Worm (Caenorhabditis elegans) whole organism, mixed stage, embryonic: ENCODE results near the gene aqp-10.

Source experiments
- M03D4.4 ChIP-seq: sonication (generic microtip); optimal IDR thresholded peaks from 2 replicates; lab custom pipeline; 2017; ENCODE audit warnings: mild to moderate bottlenecking, missing genetic modification characterization, missing compliant biosample characterization
- elt-3 ChIP-seq: fragments of 150-350 bp; optimal IDR thresholded peaks from 2 replicates; lab custom pipeline; 2014; ENCODE audit warnings: missing biosample characterization, missing genetic modification characterization
- lin-32 ChIP-seq: fragments of 200-800 bp; sonication (Bioruptor generic); optimal IDR thresholded peaks from 2 replicates; lab custom pipeline; 2018; ENCODE audit warnings: mild to moderate bottlenecking, missing genetic modification characterization, missing compliant biosample characterization
- lsy-2 ChIP-seq: fragments of 150-350 bp; optimal IDR thresholded peaks from 2 replicates; lab custom pipeline; 2014; ENCODE audit warnings: missing biosample characterization, missing genetic modification characterization
- mep-1 ChIP-seq: fragments of 150-350 bp; optimal IDR thresholded peaks from 2 replicates; lab custom pipeline; 2017; ENCODE audit warnings: missing biosample characterization, missing genetic modification reagents, missing genetic modification characterization, inconsistent platforms
- nhr-28 ChIP-seq: fragments of 150-350 bp; optimal IDR thresholded peaks from 2 replicates; lab custom pipeline; 2014; ENCODE audit warnings: missing biosample characterization, missing genetic modification characterization
- pha-4 ChIP-seq: fragments of 150-350 bp; optimal IDR thresholded peaks from 2 replicates; lab custom pipeline; 2018; ENCODE audit warnings: missing biosample characterization, missing genetic modification reagents, missing genetic modification characterization
- snpc-4 ChIP-seq: fragments of 150-350 bp; optimal IDR thresholded peaks from 2 replicates; lab custom pipeline; 2014; ENCODE audit warnings: missing biosample characterization, missing genetic modification characterization
- unc-39 ChIP-seq: fragments of 150-350 bp; optimal IDR thresholded peaks from 2 replicates; lab custom pipeline; 2014; ENCODE audit warnings: missing biosample characterization, missing genetic modification characterization
- unc-62 ChIP-seq: fragments of 150-350 bp; optimal IDR thresholded peaks from 2 replicates; lab custom pipeline; 2014; ENCODE audit warnings: missing biosample characterization, missing genetic modification reagents, missing genetic modification characterization
- ztf-11 ChIP-seq: fragments of 150-350 bp; optimal IDR thresholded peaks from 2 replicates; lab custom pipeline; 2014; ENCODE audit warnings: missing biosample characterization, missing genetic modification characterization

DNA sequence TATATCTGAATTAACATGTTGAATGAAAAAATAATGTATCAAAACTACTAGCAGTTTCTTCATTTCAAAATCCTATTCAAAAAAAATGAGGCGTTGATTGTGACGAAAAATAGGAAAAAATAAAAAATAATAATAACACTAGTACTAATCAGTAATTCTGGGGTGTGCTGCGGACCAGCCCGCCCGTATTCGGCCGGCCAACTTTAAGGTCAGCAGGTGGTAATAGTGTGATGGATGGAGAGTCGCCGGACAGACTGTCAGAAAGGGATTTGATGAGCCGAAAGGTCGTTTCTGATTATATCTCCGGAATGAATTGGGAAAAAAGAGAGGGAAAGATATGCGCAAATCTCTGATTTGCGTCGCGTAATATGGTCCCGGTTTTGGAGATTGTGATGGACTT lies 45.2 kb downstream of the aqp-10 start, which contains the start of gene cutl-2:
- no peak for TF ChIP-seq nhr-28 (tag; lab: Kevin White, UChicago)
- no peak for TF ChIP-seq elt-3 (tag; lab: Kevin White, UChicago)
- TF ChIP-seq snpc-4: no peak
- TF ChIP-seq lsy-2 (tag; lab: Kevin White, UChicago): no peak
- no peak for TF ChIP-seq ztf-11 (tag; lab: Kevin White, UChicago)
- no peak for TF ChIP-seq unc-39 (tag; lab: Kevin White, UChicago)
- no peak for TF ChIP-seq lin-32 (GFP tag; lab: Kevin White, UChicago)
- TF ChIP-seq unc-62: no peak
- no peak for TF ChIP-seq pha-4 (tag; lab: Kevin White, UChicago)
- TF ChIP-seq mep-1 (tag; lab: Kevin White, UChicago): no peak
- no peak for TF ChIP-seq M03D4.4 (tag; lab: Kevin White, UChicago)
